Worm (Caenorhabditis elegans) whole organism, late embryonic: Measurements from ENCODE around the gene T01D3.1.
A peak's percentile ranks its signal among the peaks of the same experiment; 100 is the strongest.

Experiments used
- C08G9.2 ChIP-seq: sonication (generic microtip); optimal IDR thresholded peaks from 2 replicates; lab custom pipeline; 2016; ENCODE audit warnings: mild to moderate bottlenecking, missing genetic modification characterization, moderate library complexity, missing compliant biosample characterization
- K02D7.2 ChIP-seq: sonication (generic microtip); optimal IDR thresholded peaks from 2 replicates; lab custom pipeline; 2017; ENCODE audit warnings: mild to moderate bottlenecking, missing genetic modification characterization, missing compliant biosample characterization
- ahr-1 ChIP-seq: sonication (generic microtip); optimal IDR thresholded peaks from 2 replicates; lab custom pipeline; 2016; ENCODE audit warnings: missing genetic modification characterization, missing compliant biosample characterization
- ceh-14 ChIP-seq: sonication (generic microtip); optimal IDR thresholded peaks from 2 replicates; lab custom pipeline; 2016; ENCODE audit warnings: missing genotype, missing genetic modification characterization, missing compliant biosample characterization
- ceh-18 ChIP-seq: sonication (generic microtip); optimal IDR thresholded peaks from 2 replicates; lab custom pipeline; 2016; ENCODE audit warnings: missing genetic modification characterization, missing compliant biosample characterization
- ceh-6 ChIP-seq: fragments of 200-800 bp; sonication (Bioruptor generic); optimal IDR thresholded peaks from 2 replicates; lab custom pipeline; 2018; ENCODE audit warnings: mild to moderate bottlenecking, missing genetic modification characterization, missing compliant biosample characterization
- ceh-9 ChIP-seq: sonication (generic microtip); optimal IDR thresholded peaks from 2 replicates; lab custom pipeline; 2016; ENCODE audit warnings: mild to moderate bottlenecking, missing genetic modification characterization, inconsistent platforms, missing compliant biosample characterization
- elt-2 ChIP-seq: sonication (generic microtip); optimal IDR thresholded peaks from 2 replicates; lab custom pipeline; 2016; ENCODE audit warnings: missing genetic modification reagents, missing genetic modification characterization, missing compliant biosample characterization
- ets-4 ChIP-seq: sonication (generic microtip); optimal IDR thresholded peaks from 2 replicates; lab custom pipeline; 2016; ENCODE audit warnings: missing genetic modification characterization, missing compliant biosample characterization
- gmeb-2 ChIP-seq: sonication (generic microtip); optimal IDR thresholded peaks from 2 replicates; lab custom pipeline; 2016; ENCODE audit warnings: missing genetic modification characterization, inconsistent platforms, missing compliant biosample characterization
- hlh-13 ChIP-seq: fragments of 200-800 bp; sonication (Bioruptor generic); optimal IDR thresholded peaks from 2 replicates; lab custom pipeline; 2018; ENCODE audit warnings: mild to moderate bottlenecking, missing genetic modification characterization, missing compliant biosample characterization
- hlh-30 ChIP-seq: sonication (generic microtip); optimal IDR thresholded peaks from 2 replicates; lab custom pipeline; 2017; ENCODE audit warnings: antibody characterized with exemption, missing genetic modification characterization, missing compliant biosample characterization; ENCODE audit not compliant: insufficient read depth
- madf-2 ChIP-seq: sonication (generic microtip); optimal IDR thresholded peaks from 2 replicates; lab custom pipeline; 2017; ENCODE audit warnings: missing genetic modification characterization, missing compliant biosample characterization
- pha-2 ChIP-seq: sonication (generic microtip); optimal IDR thresholded peaks from 2 replicates; lab custom pipeline; 2017; ENCODE audit warnings: mild to moderate bottlenecking, missing genetic modification characterization, missing compliant biosample characterization
- ref-2 ChIP-seq: sonication (generic microtip); optimal IDR thresholded peaks from 2 replicates; lab custom pipeline; 2016; ENCODE audit warnings: missing genetic modification characterization, missing compliant biosample characterization
- sdc-2 ChIP-seq: sonication (generic microtip); optimal IDR thresholded peaks from 2 replicates; lab custom pipeline; 2016; ENCODE audit warnings: missing genotype, missing genetic modification characterization, missing compliant biosample characterization
- tbx-2 ChIP-seq: sonication (generic microtip); optimal IDR thresholded peaks from 2 replicates; lab custom pipeline; 2016; ENCODE audit warnings: missing genetic modification characterization, missing compliant biosample characterization
- ttx-3 ChIP-seq: sonication (generic microtip); optimal IDR thresholded peaks from 2 replicates; lab custom pipeline; 2016; ENCODE audit warnings: missing genetic modification reagents, missing genetic modification characterization, missing compliant biosample characterization
- unc-3 ChIP-seq, 2 experiments: fragments of 200-800 bp in 1 of 2; sonication (Bioruptor generic) in 1 of 2; sonication (generic microtip) in 1 of 2; conservative IDR thresholded peaks in 1 of 2; optimal IDR thresholded peaks in 1 of 2; 2 replicates each; pipeline versions ENCODE4 v1.3.6 to Lab custom; 2016 to 2022; ENCODE audit warnings: missing compliant biosample characterization in 2 of 2, missing genetic modification characterization in 2 of 2, missing genetic modification reagents in 1 of 2
- unc-42 ChIP-seq: sonication (generic microtip); optimal IDR thresholded peaks from 2 replicates; lab custom pipeline; 2016; ENCODE audit warnings: missing genotype, missing genetic modification characterization, missing compliant biosample characterization
- unc-55 ChIP-seq: sonication (generic microtip); optimal IDR thresholded peaks from 2 replicates; lab custom pipeline; 2017; ENCODE audit warnings: missing biosample characterization, missing genetic modification reagents, missing genetic modification characterization
- zip-5 ChIP-seq: sonication (generic microtip); optimal IDR thresholded peaks from 2 replicates; lab custom pipeline; 2016; ENCODE audit warnings: missing genetic modification characterization, missing compliant biosample characterization

Gene T01D3.1

ce11 chrV:13655202-13655764 is 34.4 kb upstream of the T01D3.1 start (continued):
- no peak for TF ChIP-seq sdc-2
- peak; percentile 3 for TF ChIP-seq C08G9.2
- TF ChIP-seq unc-55 (GFP tag; lab: Kevin White, UChicago): peak; percentile 52
- TF ChIP-seq ets-4 (tag; lab: Kevin White, UChicago): no peak
- TF ChIP-seq unc-42 (tag; lab: Kevin White, UChicago): peak; percentile 59
- peak; percentile 53 for TF ChIP-seq ref-2
- TF ChIP-seq, all 69 proteins: peak for 14

ce11 chrV:13656346-13657254 is 33.1 kb upstream of the T01D3.1 start:
- TF ChIP-seq ceh-14 (tag; lab: Kevin White, UChicago): no peak
- TF ChIP-seq ceh-9 (tag; lab: Kevin White, UChicago): no peak
- TF ChIP-seq ref-2: peak; percentile 29
- peak; percentile 53 for TF ChIP-seq elt-2 (tag; lab: Kevin White, UChicago)
- peak; percentile 57 for TF ChIP-seq unc-55 (GFP tag; lab: Kevin White, UChicago)
- TF ChIP-seq, all 69 proteins: peak for 3

ce11 chrV:13657291-13657690 is 32.4 kb upstream of the T01D3.1 start:
- TF ChIP-seq elt-2 (tag; lab: Kevin White, UChicago): peak; percentile 57
- peak; percentile 71 for TF ChIP-seq hlh-30 (tag; lab: Kevin White, UChicago)
- peak; percentile 19 for TF ChIP-seq ceh-18 (tag; lab: Kevin White, UChicago)
- TF ChIP-seq ttx-3 (tag; lab: Kevin White, UChicago): no peak
- no peak for TF ChIP-seq ceh-14 (tag; lab: Kevin White, UChicago)

ce11 chrV:13657841-13658338 is 31.8 kb upstream of the T01D3.1 start:
- TF ChIP-seq unc-55 (GFP tag; lab: Kevin White, UChicago): peak; percentile 13
- no peak for TF ChIP-seq sdc-2
- TF ChIP-seq unc-3 (GFP tag; conservative IDR thresholded peaks at IDR 0.05; lab: Robert Waterston, UW): no peak
- TF ChIP-seq unc-3 (tag; optimal IDR thresholded peaks at IDR 0.05; lab: Kevin White, UChicago): no peak

- no peak for TF ChIP-seq hlh-13 (GFP tag; lab: Kevin White, UChicago)
- TF ChIP-seq hlh-30 (tag; lab: Kevin White, UChicago): peak; percentile 87
Measured at ce11 chrV:13658577-13658976, 31.1 kb upstream of the T01D3.1 start.

ce11 chrV:13659219-13659618 is 30.5 kb upstream of the T01D3.1 start:
- TF ChIP-seq elt-2 (tag; lab: Kevin White, UChicago) (peak; percentile 54), tbx-2 (tag; lab: Kevin White, UChicago) (no peak)

ce11 chrV:13660115-13660514 is 29.6 kb upstream of the T01D3.1 start:
- TF ChIP-seq hlh-30 (tag; lab: Kevin White, UChicago): no peak
- no peak for TF ChIP-seq pha-2
- no peak for TF ChIP-seq ahr-1 (tag; lab: Kevin White, UChicago)
- TF ChIP-seq gmeb-2: no peak
- TF ChIP-seq zip-5: no peak
- TF ChIP-seq madf-2 (tag; lab: Kevin White, UChicago): no peak
- no peak for TF ChIP-seq ref-2
- TF ChIP-seq K02D7.2 (tag; lab: Kevin White, UChicago): no peak

ce11 chrV:13660660-13661325 is 28.9 kb upstream of the T01D3.1 start, which contains the start of gene letm-1:
letm-1 (plus strand) TSS chrV:13661257.
- no peak for TF ChIP-seq ceh-6
- TF ChIP-seq tbx-2 (tag; lab: Kevin White, UChicago): peak; percentile 11
